Worm (Caenorhabditis elegans) whole organism, late embryonic: ENCODE data around the gene metl-13.

ENCODE experiments used
- C38D4.7 ChIP-seq: fragments of 200-800 bp; sonication (Bioruptor generic); optimal IDR thresholded peaks from 2 replicates; lab custom pipeline; 2018; ENCODE audit warnings: mild to moderate bottlenecking, missing genetic modification characterization, moderate library complexity, missing compliant biosample characterization
- F13H6.1 ChIP-seq: sonication (generic microtip); optimal IDR thresholded peaks from 2 replicates; lab custom pipeline; 2016; ENCODE audit warnings: missing genetic modification characterization, missing compliant biosample characterization
- K02D7.2 ChIP-seq: sonication (generic microtip); optimal IDR thresholded peaks from 2 replicates; lab custom pipeline; 2017; ENCODE audit warnings: mild to moderate bottlenecking, missing genetic modification characterization, missing compliant biosample characterization
- T23F11.4 ChIP-seq: fragments of 200-800 bp; sonication (Bioruptor generic); optimal IDR thresholded peaks from 2 replicates; lab custom pipeline; 2018; ENCODE audit warnings: mild to moderate bottlenecking, missing genetic modification characterization, missing compliant biosample characterization
- ahr-1 ChIP-seq: sonication (generic microtip); optimal IDR thresholded peaks from 2 replicates; lab custom pipeline; 2016; ENCODE audit warnings: missing genetic modification characterization, missing compliant biosample characterization
- ama-1 ChIP-seq: fragments of 150-350 bp; optimal IDR thresholded peaks from 2 replicates; lab custom pipeline; 2014
- ceh-14 ChIP-seq: sonication (generic microtip); optimal IDR thresholded peaks from 2 replicates; lab custom pipeline; 2016; ENCODE audit warnings: missing genotype, missing genetic modification characterization, missing compliant biosample characterization
- ceh-19 ChIP-seq: fragments of 200-800 bp; sonication (Bioruptor generic); optimal IDR thresholded peaks from 2 replicates; lab custom pipeline; 2018; ENCODE audit warnings: mild to moderate bottlenecking, missing genetic modification characterization, missing compliant biosample characterization
- ceh-24 ChIP-seq: sonication (generic microtip); optimal IDR thresholded peaks from 2 replicates; lab custom pipeline; 2016; ENCODE audit warnings: mild to moderate bottlenecking, missing genetic modification characterization, missing compliant biosample characterization
- ceh-31 ChIP-seq: sonication (generic microtip); optimal IDR thresholded peaks from 2 replicates; lab custom pipeline; 2016; ENCODE audit warnings: missing genetic modification characterization, missing compliant biosample characterization
- ceh-34 ChIP-seq: sonication (generic microtip); optimal IDR thresholded peaks from 2 replicates; lab custom pipeline; 2016; ENCODE audit warnings: mild to moderate bottlenecking, missing genetic modification characterization, missing compliant biosample characterization
- ceh-45 ChIP-seq: fragments of 200-800 bp; sonication (Bioruptor generic); IDR thresholded peaks from 2 replicates; pipeline ENCODE4 v1.3.6; 2022; ENCODE audit warnings: missing genetic modification reagents, missing genetic modification characterization, missing compliant biosample characterization
- ceh-48 ChIP-seq: sonication (generic microtip); optimal IDR thresholded peaks from 2 replicates; lab custom pipeline; 2016; ENCODE audit warnings: missing genetic modification characterization, inconsistent platforms, missing compliant biosample characterization
- ceh-9 ChIP-seq: sonication (generic microtip); optimal IDR thresholded peaks from 2 replicates; lab custom pipeline; 2016; ENCODE audit warnings: mild to moderate bottlenecking, missing genetic modification characterization, inconsistent platforms, missing compliant biosample characterization
- dve-1 ChIP-seq: sonication (generic microtip); optimal IDR thresholded peaks from 2 replicates; lab custom pipeline; 2017; ENCODE audit warnings: antibody characterized with exemption, mild to moderate bottlenecking, missing genetic modification characterization, missing compliant biosample characterization
- elt-4 ChIP-seq: sonication (generic microtip); optimal IDR thresholded peaks from 2 replicates; lab custom pipeline; 2016; ENCODE audit warnings: missing genetic modification characterization, missing compliant biosample characterization
- ets-4 ChIP-seq: sonication (generic microtip); optimal IDR thresholded peaks from 2 replicates; lab custom pipeline; 2016; ENCODE audit warnings: missing genetic modification characterization, missing compliant biosample characterization
- eyg-1 ChIP-seq: sonication (generic microtip); optimal IDR thresholded peaks from 2 replicates; lab custom pipeline; 2016; ENCODE audit warnings: missing genotype, missing genetic modification characterization, missing compliant biosample characterization
- fax-1 ChIP-seq: sonication (generic microtip); optimal IDR thresholded peaks from 2 replicates; lab custom pipeline; 2016; ENCODE audit warnings: missing genotype, missing genetic modification characterization, missing compliant biosample characterization
- gmeb-2 ChIP-seq: sonication (generic microtip); optimal IDR thresholded peaks from 2 replicates; lab custom pipeline; 2016; ENCODE audit warnings: missing genetic modification characterization, inconsistent platforms, missing compliant biosample characterization
- hlh-15 ChIP-seq: sonication (generic microtip); optimal IDR thresholded peaks from 2 replicates; lab custom pipeline; 2016; ENCODE audit warnings: missing genetic modification characterization, missing compliant biosample characterization
- hlh-30 ChIP-seq: sonication (generic microtip); optimal IDR thresholded peaks from 2 replicates; lab custom pipeline; 2017; ENCODE audit warnings: antibody characterized with exemption, missing genetic modification characterization, missing compliant biosample characterization; ENCODE audit not compliant: insufficient read depth
- hlh-8 ChIP-seq: sonication (generic microtip); optimal IDR thresholded peaks from 2 replicates; lab custom pipeline; 2016; ENCODE audit warnings: missing genotype, missing genetic modification characterization, missing compliant biosample characterization
- madf-2 ChIP-seq: sonication (generic microtip); optimal IDR thresholded peaks from 2 replicates; lab custom pipeline; 2017; ENCODE audit warnings: missing genetic modification characterization, missing compliant biosample characterization
- nfya-1 ChIP-seq: sonication (generic microtip); optimal IDR thresholded peaks from 2 replicates; lab custom pipeline; 2017; ENCODE audit warnings: missing genetic modification characterization, mild to moderate bottlenecking, missing compliant biosample characterization, antibody characterized with exemption, moderate library complexity
- nhr-11 ChIP-seq: fragments of 150-350 bp; optimal IDR thresholded peaks from 2 replicates; lab custom pipeline; 2014; ENCODE audit warnings: missing biosample characterization, missing genetic modification characterization
- odd-2 ChIP-seq: sonication (generic microtip); optimal IDR thresholded peaks from 2 replicates; lab custom pipeline; 2017; ENCODE audit warnings: antibody characterized with exemption, mild to moderate bottlenecking, missing genetic modification characterization, missing compliant biosample characterization
- pag-3 ChIP-seq: sonication (generic microtip); optimal IDR thresholded peaks from 2 replicates; lab custom pipeline; 2016; ENCODE audit warnings: missing compliant biosample characterization, missing genetic modification characterization, borderline replicate concordance
- pax-1 ChIP-seq: fragments of 150-350 bp; optimal IDR thresholded peaks from 2 replicates; lab custom pipeline; 2014; ENCODE audit warnings: missing biosample characterization, missing genetic modification characterization
- pha-2 ChIP-seq: sonication (generic microtip); optimal IDR thresholded peaks from 2 replicates; lab custom pipeline; 2017; ENCODE audit warnings: mild to moderate bottlenecking, missing genetic modification characterization, missing compliant biosample characterization
- pros-1 ChIP-seq: fragments of 150-350 bp; optimal IDR thresholded peaks from 2 replicates; lab custom pipeline; 2014; ENCODE audit warnings: missing biosample characterization, missing genetic modification reagents, missing genetic modification characterization
- sox-2 ChIP-seq: fragments of 200-800 bp; sonication (Bioruptor generic); IDR thresholded peaks from 2 replicates; pipeline ENCODE4 v1.3.6; 2022; ENCODE audit warnings: missing genetic modification reagents, missing genetic modification characterization, missing compliant biosample characterization
- tbx-2 ChIP-seq: sonication (generic microtip); optimal IDR thresholded peaks from 2 replicates; lab custom pipeline; 2016; ENCODE audit warnings: missing genetic modification characterization, missing compliant biosample characterization
- tbx-7 ChIP-seq: sonication (generic microtip); optimal IDR thresholded peaks from 2 replicates; lab custom pipeline; 2016; ENCODE audit warnings: missing genotype, missing genetic modification characterization, missing compliant biosample characterization
- ttx-3 ChIP-seq: sonication (generic microtip); optimal IDR thresholded peaks from 2 replicates; lab custom pipeline; 2016; ENCODE audit warnings: missing genetic modification reagents, missing genetic modification characterization, missing compliant biosample characterization
- unc-3 ChIP-seq, 2 experiments: fragments of 200-800 bp in 1 of 2; sonication (Bioruptor generic) in 1 of 2; sonication (generic microtip) in 1 of 2; conservative IDR thresholded peaks in 1 of 2; optimal IDR thresholded peaks in 1 of 2; 2 replicates each; pipeline versions ENCODE4 v1.3.6 to Lab custom; 2016 to 2022; ENCODE audit warnings: missing compliant biosample characterization in 2 of 2, missing genetic modification characterization in 2 of 2, missing genetic modification reagents in 1 of 2
- unc-86 ChIP-seq: sonication (generic microtip); optimal IDR thresholded peaks from 2 replicates; lab custom pipeline; 2016; ENCODE audit warnings: missing genetic modification characterization, missing compliant biosample characterization
- ztf-16 ChIP-seq: sonication (generic microtip); optimal IDR thresholded peaks from 2 replicates; lab custom pipeline; 2017; ENCODE audit warnings: missing genetic modification characterization, missing compliant biosample characterization

Gene metl-13

DNA sequence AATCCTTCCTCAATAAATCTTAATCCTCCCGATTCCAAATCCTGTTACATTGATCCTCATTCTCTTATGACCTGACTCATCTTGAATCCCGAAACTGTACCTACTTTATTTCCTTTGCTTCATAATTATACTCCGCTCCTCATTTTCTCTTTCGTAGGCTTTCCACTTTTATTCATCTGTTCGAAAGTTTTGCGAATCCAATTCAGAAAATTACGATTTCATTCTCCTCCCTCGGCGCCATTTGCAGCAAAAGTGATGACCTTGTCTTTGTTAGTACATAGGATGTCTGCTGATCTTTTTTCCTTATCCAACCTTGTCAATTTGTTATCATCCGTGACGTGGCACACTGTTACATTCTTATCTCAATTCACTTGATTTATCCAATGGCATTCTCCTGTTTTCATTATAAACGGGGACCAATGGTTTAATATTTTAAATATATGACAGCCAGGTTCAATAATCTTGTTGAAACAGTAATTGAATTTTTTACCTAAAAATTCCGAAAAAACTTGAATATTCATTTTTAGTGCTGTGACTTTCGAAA is 17.7 kb downstream of the metl-13 start:
- TF ChIP-seq ceh-24 (tag; lab: Kevin White, UChicago) = no peak
- no peak for TF ChIP-seq elt-4
- TF ChIP-seq ceh-45 = no peak
- TF ChIP-seq tbx-2 (tag; lab: Kevin White, UChicago) = no peak
- no peak for TF ChIP-seq ceh-34 (tag; lab: Kevin White, UChicago)
- no peak for TF ChIP-seq C38D4.7
- TF ChIP-seq ceh-48 (tag; lab: Kevin White, UChicago) = no peak
- no peak for TF ChIP-seq eyg-1
- no peak for TF ChIP-seq nfya-1 (tag; lab: Kevin White, UChicago)
- TF ChIP-seq, all 69 proteins: peak for 0

DNA sequence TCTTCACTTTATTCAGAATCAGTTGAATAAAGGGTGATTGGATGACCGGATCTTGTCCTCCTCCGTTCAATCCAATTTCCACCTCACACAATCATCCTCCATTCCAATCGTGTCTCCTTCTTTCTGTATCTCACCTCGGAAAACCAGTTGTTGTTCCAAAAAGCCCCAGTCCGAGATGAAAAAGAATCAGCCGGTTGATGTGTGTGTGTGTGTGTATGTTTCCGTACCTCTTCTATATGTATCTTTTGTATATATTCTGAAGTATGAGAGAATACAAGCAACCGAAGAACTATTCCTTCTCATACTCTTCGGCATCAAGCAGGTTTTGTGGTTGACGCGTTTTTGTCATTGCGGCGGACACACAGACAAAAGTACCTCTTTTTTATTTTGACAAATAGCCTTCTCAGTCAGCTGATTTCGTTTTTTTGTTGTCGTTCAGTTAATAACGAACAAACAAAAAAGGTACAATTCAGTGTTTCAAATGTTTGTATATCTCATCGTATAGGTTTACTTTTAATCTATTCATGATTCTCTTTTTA is 18.8 kb downstream of the metl-13 start:
- TF ChIP-seq madf-2 (tag; lab: Kevin White, UChicago) (no peak), pha-2 (tag; lab: Kevin White, UChicago) (no peak), ztf-16 (tag; lab: Kevin White, UChicago) (no peak), ets-4 (tag; lab: Kevin White, UChicago) (no peak), ceh-45 (no peak), sox-2 (GFP tag; lab: Robert Waterston, UW) (no peak), pax-1 (tag; lab: Kevin White, UChicago) (no peak), hlh-8 (tag; lab: Kevin White, UChicago) (no peak), fax-1 (tag; lab: Kevin White, UChicago) (no peak), hlh-30 (tag; lab: Kevin White, UChicago) (no peak), F13H6.1 (tag; lab: Kevin White, UChicago) (no peak), dve-1 (no peak), ama-1 (lab: Kevin White, UChicago) (no peak), nfya-1 (tag; lab: Kevin White, UChicago) (no peak)

ce11 chrIV:6655747-6656146 is 20.9 kb downstream of the metl-13 start:
- no peak for TF ChIP-seq hlh-15 (tag; lab: Kevin White, UChicago)
- TF ChIP-seq ceh-34 (tag; lab: Kevin White, UChicago) = no peak
- TF ChIP-seq ahr-1 (tag; lab: Kevin White, UChicago) = no peak
- TF ChIP-seq hlh-30 (tag; lab: Kevin White, UChicago) = no peak
- no peak for TF ChIP-seq unc-86
- TF ChIP-seq ceh-19 (GFP tag; lab: Kevin White, UChicago) = no peak
- no peak for TF ChIP-seq pha-2 (tag; lab: Kevin White, UChicago)
- no peak for TF ChIP-seq gmeb-2 (tag; lab: Kevin White, UChicago)
- no peak for TF ChIP-seq pax-1 (tag; lab: Kevin White, UChicago)
- TF ChIP-seq ceh-14 (tag; lab: Kevin White, UChicago) = no peak
- TF ChIP-seq odd-2 (tag; lab: Kevin White, UChicago) = no peak
- no peak for TF ChIP-seq ceh-31 (tag; lab: Kevin White, UChicago)
- TF ChIP-seq pag-3 = no peak
- TF ChIP-seq unc-3 (GFP tag; conservative IDR thresholded peaks at IDR 0.05; lab: Robert Waterston, UW) = no peak
- no peak for TF ChIP-seq unc-3 (tag; optimal IDR thresholded peaks at IDR 0.05; lab: Kevin White, UChicago)
- TF ChIP-seq tbx-7 (tag; lab: Kevin White, UChicago) = no peak
- no peak for TF ChIP-seq sox-2 (GFP tag; lab: Robert Waterston, UW)
- TF ChIP-seq ttx-3 (tag; lab: Kevin White, UChicago) = no peak
- no peak for TF ChIP-seq pros-1 (tag; lab: Kevin White, UChicago)

- TF ChIP-seq ceh-19 (GFP tag; lab: Kevin White, UChicago) = no peak
- TF ChIP-seq ceh-34 (tag; lab: Kevin White, UChicago) = no peak
- TF ChIP-seq ceh-48 (tag; lab: Kevin White, UChicago) = no peak
- no peak for TF ChIP-seq ceh-9 (tag; lab: Kevin White, UChicago)
- no peak for TF ChIP-seq K02D7.2 (tag; lab: Kevin White, UChicago)
- no peak for TF ChIP-seq T23F11.4 (GFP tag; lab: Kevin White, UChicago)
- no peak for TF ChIP-seq ceh-31 (tag; lab: Kevin White, UChicago)
- TF ChIP-seq nhr-11 (tag; lab: Kevin White, UChicago) = no peak
- TF ChIP-seq ets-4 (tag; lab: Kevin White, UChicago) = no peak
Observed at ce11 chrIV:6657519-6658031, 22.7 kb downstream of the metl-13 start, which contains the start of gene C01B10.11. TSS of gene C01B10.11 (plus strand) at chrIV:6657981.
